Worm (Caenorhabditis elegans) whole organism, L2 larva: ENCODE measurements around the gene C17C3.11.

ENCODE experiments used
- C34F6.9 ChIP-seq: fragments of 150-350 bp; optimal IDR thresholded peaks from 2 replicates; lab custom pipeline; 2014; ENCODE audit warnings: missing biosample characterization, missing genetic modification characterization
- R02D3.7 ChIP-seq: fragments of 150-350 bp; optimal IDR thresholded peaks from 2 replicates; lab custom pipeline; 2014; ENCODE audit warnings: missing biosample characterization, missing genetic modification characterization
- ZK546.5 ChIP-seq: sonication (generic microtip); optimal IDR thresholded peaks from 2 replicates; lab custom pipeline; 2017; ENCODE audit warnings: missing biosample characterization, missing genetic modification characterization
- alr-1 ChIP-seq: fragments of 150-350 bp; optimal IDR thresholded peaks from 2 replicates; lab custom pipeline; 2014; ENCODE audit warnings: missing biosample characterization, missing genetic modification characterization
- ama-1 ChIP-seq: fragments of 150-350 bp; optimal IDR thresholded peaks from 2 replicates; lab custom pipeline; 2018; ENCODE audit warnings: inconsistent platforms
- blmp-1 ChIP-seq: sonication (generic microtip); optimal IDR thresholded peaks from 2 replicates; lab custom pipeline; 2017; ENCODE audit warnings: missing genetic modification characterization, mild to moderate bottlenecking, missing compliant biosample characterization, antibody characterized with exemption, moderate library complexity; ENCODE audit not compliant: insufficient read depth
- ceh-16 ChIP-seq: fragments of 150-350 bp; optimal IDR thresholded peaks from 2 replicates; lab custom pipeline; 2014; ENCODE audit warnings: missing biosample characterization, missing genetic modification characterization
- ceh-82 ChIP-seq: fragments of 150-350 bp; optimal IDR thresholded peaks from 2 replicates; lab custom pipeline; 2014; ENCODE audit warnings: missing biosample characterization, missing genetic modification characterization
- dmd-4 ChIP-seq: sonication (generic microtip); optimal IDR thresholded peaks from 2 replicates; lab custom pipeline; 2017; ENCODE audit warnings: missing biosample characterization, missing genetic modification characterization
- egl-27 ChIP-seq: sonication (generic microtip); optimal IDR thresholded peaks from 3 replicates; lab custom pipeline; 2017; ENCODE audit warnings: missing biosample characterization, missing genetic modification reagents, missing genetic modification characterization
- elt-1 ChIP-seq: fragments of 150-350 bp; optimal IDR thresholded peaks from 2 replicates; lab custom pipeline; 2014; ENCODE audit warnings: missing biosample characterization, missing genetic modification characterization
- elt-3 ChIP-seq: sonication (generic microtip); optimal IDR thresholded peaks from 2 replicates; lab custom pipeline; 2017; ENCODE audit warnings: missing biosample characterization, missing genetic modification characterization
- fos-1 ChIP-seq: fragments of 150-350 bp; optimal IDR thresholded peaks from 2 replicates; lab custom pipeline; 2014; ENCODE audit warnings: missing biosample characterization, missing genetic modification characterization
- lin-11 ChIP-seq: fragments of 150-350 bp; sonication (generic microtip); optimal IDR thresholded peaks from 2 replicates; lab custom pipeline; 2014; ENCODE audit warnings: missing biosample characterization, missing genetic modification characterization, inconsistent platforms, mixed read lengths
- lin-39 ChIP-seq: fragments of 150-350 bp; optimal IDR thresholded peaks from 2 replicates; lab custom pipeline; 2014; ENCODE audit warnings: missing biosample characterization, missing genetic modification reagents, missing genetic modification characterization
- lsy-2 ChIP-seq, 2 experiments: fragments of 150-350 bp in 1 of 2; sonication (generic microtip) in 1 of 2; optimal IDR thresholded peaks; 2 replicates each; lab custom pipeline; 2014 to 2017; ENCODE audit warnings: missing biosample characterization in 2 of 2, missing genetic modification characterization in 2 of 2
- mab-5 ChIP-seq: fragments of 150-350 bp; optimal IDR thresholded peaks from 2 replicates; lab custom pipeline; 2014; ENCODE audit warnings: missing biosample characterization, missing genetic modification characterization
- mbf-1 ChIP-seq: sonication (generic microtip); optimal IDR thresholded peaks from 2 replicates; lab custom pipeline; 2017; ENCODE audit warnings: missing biosample characterization, missing genetic modification characterization
- nhr-10 ChIP-seq: sonication (generic microtip); optimal IDR thresholded peaks from 2 replicates; lab custom pipeline; 2017; ENCODE audit warnings: missing biosample characterization, missing genetic modification characterization
- nhr-11 ChIP-seq: fragments of 150-350 bp; optimal IDR thresholded peaks from 2 replicates; lab custom pipeline; 2014; ENCODE audit warnings: missing biosample characterization, missing genetic modification characterization
- nhr-12 ChIP-seq: fragments of 150-350 bp; optimal IDR thresholded peaks from 2 replicates; lab custom pipeline; 2014; ENCODE audit warnings: missing biosample characterization, missing genetic modification characterization
- nhr-129 ChIP-seq: fragments of 150-350 bp; optimal IDR thresholded peaks from 2 replicates; lab custom pipeline; 2014; ENCODE audit warnings: missing biosample characterization, missing genetic modification characterization
- nhr-21 ChIP-seq: fragments of 150-350 bp; optimal IDR thresholded peaks from 2 replicates; lab custom pipeline; 2014; ENCODE audit warnings: missing biosample characterization, missing genetic modification characterization
- nhr-23 ChIP-seq: fragments of 150-350 bp; optimal IDR thresholded peaks from 2 replicates; lab custom pipeline; 2014; ENCODE audit warnings: missing biosample characterization, missing genetic modification reagents, missing genetic modification characterization
- nhr-237 ChIP-seq: fragments of 150-350 bp; optimal IDR thresholded peaks from 2 replicates; lab custom pipeline; 2014; ENCODE audit warnings: missing biosample characterization, missing genetic modification characterization
- nhr-25 ChIP-seq: fragments of 150-350 bp; sonication (generic microtip); optimal IDR thresholded peaks from 3 replicates; lab custom pipeline; 2014; ENCODE audit warnings: missing biosample characterization, missing genetic modification characterization
- nhr-6 ChIP-seq: fragments of 150-350 bp; optimal IDR thresholded peaks from 2 replicates; lab custom pipeline; 2014; ENCODE audit warnings: missing biosample characterization, missing genetic modification characterization
- nhr-77 ChIP-seq: fragments of 150-350 bp; optimal IDR thresholded peaks from 2 replicates; lab custom pipeline; 2014; ENCODE audit warnings: missing biosample characterization, missing genetic modification characterization
- peb-1 ChIP-seq: fragments of 150-350 bp; optimal IDR thresholded peaks from 2 replicates; lab custom pipeline; 2014; ENCODE audit warnings: missing biosample characterization, missing genetic modification characterization
- sem-4 ChIP-seq: fragments of 150-350 bp; optimal IDR thresholded peaks from 2 replicates; lab custom pipeline; 2014; ENCODE audit warnings: missing biosample characterization, missing genetic modification reagents, missing genetic modification characterization
- sma-3 ChIP-seq: sonication (generic microtip); optimal IDR thresholded peaks from 2 replicates; lab custom pipeline; 2016; ENCODE audit warnings: missing genetic modification reagents, missing genetic modification characterization, missing compliant biosample characterization
- snpc-4 ChIP-seq: fragments of 150-350 bp; optimal IDR thresholded peaks from 2 replicates; lab custom pipeline; 2014; ENCODE audit warnings: missing biosample characterization, missing genetic modification characterization
- unc-55 ChIP-seq: fragments of 150-350 bp; sonication (generic microtip); optimal IDR thresholded peaks from 3 replicates; lab custom pipeline; 2014; ENCODE audit warnings: missing biosample characterization, missing genetic modification reagents, missing genetic modification characterization
- ztf-1 ChIP-seq: fragments of 200-800 bp; sonication (Bioruptor generic); conservative IDR thresholded peaks from 2 replicates; pipeline ENCODE4 v1.3.6; 2022; ENCODE audit warnings: missing genetic modification characterization, missing compliant biosample characterization
- ztf-11 ChIP-seq: sonication (generic microtip); optimal IDR thresholded peaks from 2 replicates; lab custom pipeline; 2017; ENCODE audit warnings: missing biosample characterization, missing genetic modification characterization
- ztf-4 ChIP-seq: fragments of 150-350 bp; optimal IDR thresholded peaks from 2 replicates; lab custom pipeline; 2014; ENCODE audit warnings: missing biosample characterization, missing genetic modification characterization

C17C3.11 gene

ce11 chrII:5537524-5537923 is at the start of gene C17C3.11:
Gene C17C3.11, plus strand, starts transcription at chrII:5537824.
- TF ChIP-seq unc-55 (GFP tag; lab: Kevin White, UChicago) (peak; percentile 46), mbf-1 (tag; lab: Kevin White, UChicago) (no peak)
- TF ChIP-seq, all 48 proteins: peak for 1

- TF ChIP-seq nhr-129 (tag; lab: Kevin White, UChicago): no peak
- no peak for TF ChIP-seq nhr-23 (tag; lab: Kevin White, UChicago)
- no peak for TF ChIP-seq elt-1
- no peak for TF ChIP-seq ztf-4 (tag; lab: Kevin White, UChicago)
- no peak for TF ChIP-seq dmd-4 (tag; lab: Kevin White, UChicago)
- no peak for TF ChIP-seq peb-1 (tag; lab: Kevin White, UChicago)
- TF ChIP-seq ceh-82 (tag; lab: Kevin White, UChicago): no peak
- no peak for TF ChIP-seq ama-1 (lab: Kevin White, UChicago)
- TF ChIP-seq mab-5 (tag; lab: Kevin White, UChicago): no peak
- TF ChIP-seq R02D3.7 (tag; lab: Kevin White, UChicago): no peak
Measured at ce11 chrII:5487844-5488243, 49.8 kb upstream of the C17C3.11 start, which contains the start of gene nep-5. Gene nep-5, plus strand, starts transcription at chrII:5488144.

ce11 chrII:5494405-5494804 is 43.2 kb upstream of the C17C3.11 start, which contains the start of gene F12A10.6:
Gene F12A10.6, minus strand, starts transcription at chrII:5494505.
- no peak for TF ChIP-seq alr-1 (tag; lab: Kevin White, UChicago)
- no peak for TF ChIP-seq elt-3
- TF ChIP-seq nhr-77 (tag; lab: Kevin White, UChicago): no peak
- TF ChIP-seq lin-11 (tag; lab: Kevin White, UChicago): no peak
- TF ChIP-seq C34F6.9 (tag; lab: Kevin White, UChicago): no peak
- TF ChIP-seq nhr-23 (tag; lab: Kevin White, UChicago): no peak
- no peak for TF ChIP-seq sem-4 (tag; lab: Kevin White, UChicago)
- TF ChIP-seq ztf-11: no peak
- TF ChIP-seq snpc-4 (tag; lab: Kevin White, UChicago): no peak
- no peak for TF ChIP-seq nhr-237 (tag; lab: Kevin White, UChicago)
- no peak for TF ChIP-seq ztf-1 (GFP tag; lab: Robert Waterston, UW)
- no peak for TF ChIP-seq sma-3 (GFP tag; lab: Kevin White, UChicago)
- no peak for TF ChIP-seq egl-27 (tag; lab: Kevin White, UChicago)
- TF ChIP-seq nhr-10 (tag; lab: Kevin White, UChicago): no peak
- no peak for TF ChIP-seq nhr-11 (tag; lab: Kevin White, UChicago)
- no peak for TF ChIP-seq lin-39 (tag; lab: Kevin White, UChicago)
- TF ChIP-seq ZK546.5 (tag; lab: Kevin White, UChicago): no peak
- no peak for TF ChIP-seq fos-1 (tag; lab: Kevin White, UChicago)
- TF ChIP-seq, all 48 proteins: peak for 0

- TF ChIP-seq mbf-1 (tag; lab: Kevin White, UChicago) (no peak), fos-1 (tag; lab: Kevin White, UChicago) (peak; percentile 4), nhr-21 (peak; percentile 1), sma-3 (GFP tag; lab: Kevin White, UChicago) (peak; percentile 1)
Measured at ce11 chrII:5496375-5496774, 41.2 kb upstream of the C17C3.11 start, which contains the start of gene F12A10.1. Gene F12A10.1, plus strand, starts transcription at chrII:5496540.

ce11 chrII:5497541-5497940 is 40.1 kb upstream of the C17C3.11 start:
- TF ChIP-seq elt-3 (no peak), ceh-16 (no peak), lin-11 (tag; lab: Kevin White, UChicago) (no peak), lin-39 (tag; lab: Kevin White, UChicago) (no peak), sma-3 (GFP tag; lab: Kevin White, UChicago) (no peak), nhr-6 (no peak), R02D3.7 (tag; lab: Kevin White, UChicago) (no peak), nhr-25 (tag; lab: Kevin White, UChicago) (no peak), ZK546.5 (tag; lab: Kevin White, UChicago) (no peak), nhr-12 (tag; lab: Kevin White, UChicago) (no peak), blmp-1 (no peak), lsy-2 (tag; optimal IDR thresholded peaks at IDR 0.05; lab: Kevin White, UChicago) (no peak)
